Fruit fly (Drosophila melanogaster) whole organism, prepupa: ENCODE measurements around the gene orion.

ENCODE experiments used
- Blimp-1 ChIP-seq: fragments of 200-800 bp; sonication (Bioruptor generic); optimal IDR thresholded peaks from 3 replicates; lab custom pipeline; 2017; ENCODE audit warnings: missing biosample characterization, missing genetic modification characterization, mild to moderate bottlenecking, moderate library complexity, missing genetic modification reagents
- CG10631 ChIP-seq: fragments of 200-800 bp; sonication (Bioruptor generic); optimal IDR thresholded peaks from 2 replicates; lab custom pipeline; 2016; ENCODE audit warnings: missing biosample characterization, missing genetic modification characterization
- CG10669 ChIP-seq: fragments of 200-800 bp; sonication (Bioruptor generic); optimal IDR thresholded peaks from 3 replicates; lab custom pipeline; 2018; ENCODE audit warnings: missing biosample characterization, mild to moderate bottlenecking, missing genetic modification characterization, moderate library complexity
- CG11294 ChIP-seq: fragments of 200-800 bp; sonication (Bioruptor generic); IDR thresholded peaks from 2 replicates; pipeline ENCODE4 v1.3.6; 2022; ENCODE audit warnings: missing biosample characterization, missing genetic modification characterization
- CG11762 ChIP-seq: fragments of 200-800 bp; sonication (Bioruptor generic); optimal IDR thresholded peaks from 3 replicates; lab custom pipeline; 2016; ENCODE audit warnings: missing biosample characterization, missing genetic modification characterization; ENCODE audit not compliant: insufficient read depth
- CG11902 ChIP-seq: fragments of 200-800 bp; sonication (Bioruptor generic); optimal IDR thresholded peaks from 3 replicates; lab custom pipeline; 2016; ENCODE audit warnings: missing biosample characterization, missing genetic modification characterization
- CG15336 ChIP-seq: fragments of 200-800 bp; sonication (Bioruptor generic); IDR thresholded peaks from 2 replicates; pipeline ENCODE4 v1.3.6; 2022; ENCODE audit warnings: missing biosample characterization, missing genetic modification characterization
- CG1621 ChIP-seq: fragments of 200-800 bp; sonication (Bioruptor generic); optimal IDR thresholded peaks from 3 replicates; lab custom pipeline; 2018; ENCODE audit warnings: missing biosample characterization, mild to moderate bottlenecking, missing genetic modification characterization
- CG16779 ChIP-seq: fragments of 200-800 bp; sonication (Bioruptor generic); optimal IDR thresholded peaks from 3 replicates; lab custom pipeline; 2017; ENCODE audit warnings: missing biosample characterization, mild to moderate bottlenecking, missing genetic modification characterization
- CG3032 ChIP-seq: fragments of 200-800 bp; optimal IDR thresholded peaks from 2 replicates; lab custom pipeline; 2019; ENCODE audit warnings: missing biosample characterization, mild to moderate bottlenecking, missing genetic modification characterization, moderate library complexity
- CG31627 ChIP-seq: fragments of 200-800 bp; sonication (Bioruptor generic); optimal IDR thresholded peaks from 3 replicates; lab custom pipeline; 2016; ENCODE audit warnings: missing biosample characterization, missing genetic modification characterization
- CG32006 ChIP-seq: fragments of 200-800 bp; sonication (Bioruptor generic); optimal IDR thresholded peaks from 3 replicates; lab custom pipeline; 2017; ENCODE audit warnings: missing biosample characterization, mild to moderate bottlenecking, missing genetic modification characterization
- CG4318 ChIP-seq: fragments of 200-800 bp; sonication (Bioruptor generic); optimal IDR thresholded peaks from 3 replicates; lab custom pipeline; 2017; ENCODE audit warnings: missing biosample characterization, mild to moderate bottlenecking, missing genetic modification characterization
- CG6163 ChIP-seq: fragments of 200-800 bp; sonication (Bioruptor generic); IDR thresholded peaks from 3 replicates; pipeline ENCODE4 v1.3.6; 2022; ENCODE audit warnings: missing biosample characterization, missing genetic modification characterization
- CG6276 ChIP-seq: fragments of 200-800 bp; sonication (Bioruptor generic); optimal IDR thresholded peaks from 2 replicates; lab custom pipeline; 2017; ENCODE audit warnings: missing biosample characterization, mild to moderate bottlenecking, missing genetic modification characterization
- CG6808 ChIP-seq: fragments of 200-800 bp; sonication (Bioruptor generic); optimal IDR thresholded peaks from 3 replicates; lab custom pipeline; 2017; ENCODE audit warnings: missing biosample characterization, missing genetic modification characterization, mild to moderate bottlenecking, moderate library complexity, missing genetic modification reagents
- CG6854 ChIP-seq: fragments of 200-800 bp; sonication (Bioruptor generic); optimal IDR thresholded peaks from 2 replicates; lab custom pipeline; 2017; ENCODE audit warnings: missing biosample characterization, mild to moderate bottlenecking, missing genetic modification characterization
- CG7368 ChIP-seq: fragments of 200-800 bp; sonication (Bioruptor generic); optimal IDR thresholded peaks from 3 replicates; lab custom pipeline; 2016; ENCODE audit warnings: missing biosample characterization, missing genetic modification characterization
- CG8119 ChIP-seq: fragments of 200-800 bp; sonication (Bioruptor generic); IDR thresholded peaks from 3 replicates; pipeline ENCODE4 v1.3.6; 2022; ENCODE audit warnings: missing biosample characterization, missing genetic modification characterization
- CG8319 ChIP-seq: fragments of 200-800 bp; sonication (Bioruptor generic); optimal IDR thresholded peaks from 3 replicates; lab custom pipeline; 2016; ENCODE audit warnings: missing biosample characterization, missing genetic modification characterization
- CG8632 ChIP-seq: fragments of 200-800 bp; sonication (Bioruptor generic); optimal IDR thresholded peaks from 3 replicates; lab custom pipeline; 2016; ENCODE audit warnings: missing biosample characterization, missing genetic modification characterization
- CG9139 ChIP-seq: fragments of 200-800 bp; sonication (Bioruptor generic); optimal IDR thresholded peaks from 3 replicates; lab custom pipeline; 2017; ENCODE audit warnings: missing biosample characterization, mild to moderate bottlenecking, missing genetic modification characterization
- Eip75B ChIP-seq: fragments of 200-800 bp; sonication (Bioruptor generic); optimal IDR thresholded peaks from 3 replicates; lab custom pipeline; 2016; ENCODE audit warnings: missing biosample characterization, missing genetic modification characterization
- Eip78C ChIP-seq: fragments of 200-800 bp; sonication (Bioruptor generic); peaks from one replicate; lab custom pipeline; 2016; ENCODE audit warnings: missing biosample characterization, missing genetic modification characterization
- Eip93F ChIP-seq: fragments of 200-800 bp; sonication (Bioruptor generic); optimal IDR thresholded peaks from 2 replicates; lab custom pipeline; 2016; ENCODE audit warnings: missing biosample characterization, mild to moderate bottlenecking, missing genetic modification characterization
- Ets21C ChIP-seq: fragments of 200-800 bp; sonication (Bioruptor generic); optimal IDR thresholded peaks from 3 replicates; lab custom pipeline; 2016; ENCODE audit warnings: missing biosample characterization, missing genetic modification characterization
- Ets96B ChIP-seq: fragments of 200-800 bp; optimal IDR thresholded peaks from 2 replicates; lab custom pipeline; 2019; ENCODE audit warnings: missing biosample characterization, mild to moderate bottlenecking, missing genetic modification characterization, moderate library complexity
- Gug ChIP-seq: fragments of 200-800 bp; sonication (Bioruptor generic); IDR thresholded peaks from 2 replicates; pipeline ENCODE4 v1.3.6; 2022; ENCODE audit warnings: missing biosample characterization, missing genetic modification characterization
- Hr39 ChIP-seq: fragments of 200-800 bp; sonication (Bioruptor generic); optimal IDR thresholded peaks from 2 replicates; lab custom pipeline; 2016; ENCODE audit warnings: missing biosample characterization, missing genetic modification characterization
- Hr4 ChIP-seq: fragments of 200-800 bp; sonication (Bioruptor generic); optimal IDR thresholded peaks from 3 replicates; lab custom pipeline; 2016; ENCODE audit warnings: missing biosample characterization, missing genetic modification characterization
- Lpt ChIP-seq: fragments of 200-800 bp; sonication (Bioruptor generic); optimal IDR thresholded peaks from 3 replicates; lab custom pipeline; 2016; ENCODE audit warnings: missing biosample characterization, missing genetic modification characterization
- Met ChIP-seq: fragments of 200-800 bp; sonication (Bioruptor generic); optimal IDR thresholded peaks from 3 replicates; lab custom pipeline; 2016; ENCODE audit warnings: missing biosample characterization, missing genetic modification characterization
- OdsH ChIP-seq: fragments of 200-800 bp; sonication (Bioruptor generic); optimal IDR thresholded peaks from 3 replicates; lab custom pipeline; 2016; ENCODE audit warnings: missing biosample characterization, missing genetic modification characterization
- Smox ChIP-seq: fragments of 200-800 bp; sonication (Bioruptor generic); optimal IDR thresholded peaks from 3 replicates; lab custom pipeline; 2016; ENCODE audit warnings: missing biosample characterization, missing genetic modification characterization
- Sox102F ChIP-seq: fragments of 200-800 bp; sonication (Bioruptor generic); optimal IDR thresholded peaks from 2 replicates; lab custom pipeline; 2016; ENCODE audit warnings: missing biosample characterization, mild to moderate bottlenecking, missing genetic modification characterization
- Sox14 ChIP-seq: fragments of 200-800 bp; sonication (Bioruptor generic); optimal IDR thresholded peaks from 3 replicates; lab custom pipeline; 2016; ENCODE audit warnings: missing biosample characterization, missing genetic modification characterization
- achi ChIP-seq: fragments of 200-800 bp; sonication (Bioruptor generic); optimal IDR thresholded peaks from 3 replicates; lab custom pipeline; 2016; ENCODE audit warnings: missing biosample characterization, missing genetic modification characterization
- acj6 ChIP-seq: fragments of 200-800 bp; sonication (Bioruptor generic); optimal IDR thresholded peaks from 3 replicates; lab custom pipeline; 2016; ENCODE audit warnings: missing biosample characterization, missing genetic modification characterization
- cyc ChIP-seq: fragments of 200-800 bp; sonication (Bioruptor generic); optimal IDR thresholded peaks from 3 replicates; lab custom pipeline; 2016; ENCODE audit warnings: missing biosample characterization, missing genetic modification characterization
- dac ChIP-seq: fragments of 200-800 bp; sonication (Bioruptor generic); optimal IDR thresholded peaks from 2 replicates; lab custom pipeline; 2017; ENCODE audit warnings: missing biosample characterization, mild to moderate bottlenecking, missing genetic modification characterization
- eg ChIP-seq: fragments of 200-800 bp; sonication (Bioruptor generic); IDR thresholded peaks from 3 replicates; pipeline ENCODE4 v1.3.6; 2022; ENCODE audit warnings: missing biosample characterization, missing genetic modification characterization
- esn ChIP-seq: fragments of 200-800 bp; sonication (Bioruptor generic); optimal IDR thresholded peaks from 2 replicates; lab custom pipeline; 2016; ENCODE audit warnings: missing biosample characterization, mild to moderate bottlenecking, missing genetic modification characterization, moderate library complexity
- fd59A ChIP-seq: fragments of 200-800 bp; sonication (Bioruptor generic); optimal IDR thresholded peaks from 2 replicates; lab custom pipeline; 2017; ENCODE audit warnings: missing biosample characterization, mild to moderate bottlenecking, missing genetic modification characterization, missing genetic modification reagents
- fd85E ChIP-seq: fragments of 200-800 bp; sonication (Bioruptor generic); optimal IDR thresholded peaks from 3 replicates; lab custom pipeline; 2016; ENCODE audit warnings: missing biosample characterization, missing genetic modification characterization
- fkh ChIP-seq: fragments of 200-800 bp; sonication (Bioruptor generic); optimal IDR thresholded peaks from 3 replicates; lab custom pipeline; 2017; ENCODE audit warnings: missing biosample characterization, mild to moderate bottlenecking, missing genetic modification characterization, moderate library complexity
- lz ChIP-seq: fragments of 200-800 bp; sonication (Bioruptor generic); optimal IDR thresholded peaks from 3 replicates; lab custom pipeline; 2016; ENCODE audit warnings: missing biosample characterization, missing genetic modification characterization
- net ChIP-seq: fragments of 200-800 bp; sonication (Bioruptor generic); optimal IDR thresholded peaks from 3 replicates; lab custom pipeline; 2016; ENCODE audit warnings: missing biosample characterization, missing genetic modification characterization
- pdm3 ChIP-seq: fragments of 200-800 bp; sonication (Bioruptor generic); optimal IDR thresholded peaks from 3 replicates; lab custom pipeline; 2016; ENCODE audit warnings: missing biosample characterization, missing genetic modification characterization
- spab ChIP-seq: fragments of 200-800 bp; sonication (Bioruptor generic); optimal IDR thresholded peaks from 2 replicates; lab custom pipeline; 2017; ENCODE audit warnings: missing biosample characterization, mild to moderate bottlenecking, missing genetic modification characterization, missing genetic modification reagents
- ss ChIP-seq, 2 experiments: fragments of 200-800 bp; sonication (Bioruptor generic); optimal IDR thresholded peaks; 2 replicates in 1 of 2; 3 replicates in 1 of 2; lab custom pipeline; 2017 to 2018; ENCODE audit warnings: mild to moderate bottlenecking in 2 of 2, missing biosample characterization in 2 of 2, missing genetic modification characterization in 2 of 2, moderate library complexity in 1 of 2
- svp ChIP-seq: fragments of 200-800 bp; sonication (Bioruptor generic); peaks from one replicate; lab custom pipeline; 2016; ENCODE audit warnings: missing biosample characterization, missing genetic modification characterization
- topi ChIP-seq: fragments of 200-800 bp; sonication (Bioruptor generic); optimal IDR thresholded peaks from 3 replicates; lab custom pipeline; 2016; ENCODE audit warnings: missing biosample characterization, missing genetic modification characterization
- vri ChIP-seq: fragments of 200-800 bp; sonication (Bioruptor generic); optimal IDR thresholded peaks from 3 replicates; lab custom pipeline; 2016; ENCODE audit warnings: missing biosample characterization, mild to moderate bottlenecking, missing genetic modification characterization

Gene orion

DNA sequence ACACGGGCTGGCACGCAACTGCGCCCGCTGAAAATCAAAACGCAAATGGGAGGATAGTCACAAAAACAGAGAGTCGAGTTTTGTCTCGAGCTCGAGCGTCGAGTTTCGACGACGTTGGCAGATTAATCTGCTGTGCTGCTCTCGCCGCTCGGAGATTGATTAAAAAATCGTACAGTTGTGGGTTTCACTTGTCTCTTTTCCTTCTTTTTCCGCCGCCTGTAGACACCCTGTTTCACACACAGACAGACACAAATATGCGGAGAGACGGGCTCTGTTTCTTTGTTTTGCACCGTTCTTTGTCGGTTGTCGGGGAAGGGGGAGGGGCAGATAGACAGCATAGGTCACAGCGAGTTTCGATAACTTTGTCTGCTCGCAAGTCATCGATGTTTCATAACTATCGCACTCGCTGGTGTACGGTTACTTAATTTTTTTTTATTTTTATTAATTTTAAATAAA lies at the start of gene orion:
TSS of gene orion (minus strand) at position 51 of the 456 bp plus-strand sequence.
- no peak for TF ChIP-seq CG6276 (GFP tag; lab: Kevin White, UChicago)
- no peak for TF ChIP-seq fkh (GFP tag; lab: Kevin White, UChicago)
- no peak for TF ChIP-seq Hr4
- peak; percentile 84 for TF ChIP-seq Eip78C (GFP tag; lab: Kevin White, UChicago)
- no peak for TF ChIP-seq Hr39 (GFP tag; lab: Kevin White, UChicago)
- peak; percentile 47 for TF ChIP-seq achi (GFP tag; lab: Kevin White, UChicago)
- TF ChIP-seq cyc = no peak
- TF ChIP-seq CG8119 (GFP tag; lab: Robert Waterston, UW) = peak; percentile 73
- peak; percentile 59 for TF ChIP-seq Lpt (GFP tag; lab: Kevin White, UChicago)
- TF ChIP-seq CG6163 (GFP tag; lab: Robert Waterston, UW) = peak; percentile 86
- TF ChIP-seq Met (GFP tag; lab: Kevin White, UChicago) = no peak
- TF ChIP-seq CG32006 = no peak
- TF ChIP-seq CG8632 (GFP tag; lab: Kevin White, UChicago) = peak; percentile 31
- TF ChIP-seq esn (GFP tag; lab: Kevin White, UChicago) = peak; percentile 34
- TF ChIP-seq Eip93F = no peak
- peak; percentile 29 for TF ChIP-seq topi (GFP tag; lab: Kevin White, UChicago)
- TF ChIP-seq CG10631 (GFP tag; lab: Kevin White, UChicago) = no peak
- TF ChIP-seq CG3032 (tag; lab: Kevin White, UChicago) = peak; percentile 64
- peak; percentile 81 for TF ChIP-seq eg (GFP tag; lab: Robert Waterston, UW)
- TF ChIP-seq CG7368 = peak; percentile 9
- TF ChIP-seq CG4318 = no peak
- no peak for TF ChIP-seq CG8319 (GFP tag; lab: Kevin White, UChicago)
- TF ChIP-seq spab (GFP tag; lab: Kevin White, UChicago) = no peak
- TF ChIP-seq pdm3 (GFP tag; lab: Kevin White, UChicago) = no peak
- TF ChIP-seq Ets21C (GFP tag; lab: Kevin White, UChicago) = no peak
- peak; percentile 59; the same call in 1 of the 2 replicates for TF ChIP-seq CG15336 (GFP tag; lab: Robert Waterston, UW)
- peak; percentile 93 to 94 for TF ChIP-seq ss (GFP tag; optimal IDR thresholded peaks at IDR 0.05; lab: Kevin White, UChicago)
- TF ChIP-seq vri (GFP tag; lab: Kevin White, UChicago) = peak; percentile 25
- no peak for TF ChIP-seq acj6 (GFP tag; lab: Kevin White, UChicago)
- TF ChIP-seq CG9139 (GFP tag; lab: Kevin White, UChicago) = peak; percentile 88
- TF ChIP-seq OdsH (GFP tag; lab: Kevin White, UChicago) = no peak
- TF ChIP-seq Sox14 (GFP tag; lab: Kevin White, UChicago) = peak; percentile 92
- TF ChIP-seq Ets96B (tag; lab: Kevin White, UChicago) = peak; percentile 71
- peak; percentile 17 for TF ChIP-seq lz
- no peak for TF ChIP-seq CG10669
- TF ChIP-seq Eip75B (GFP tag; lab: Kevin White, UChicago) = no peak
- TF ChIP-seq Sox102F (GFP tag; lab: Kevin White, UChicago) = no peak
- no peak for TF ChIP-seq CG6854 (GFP tag; lab: Kevin White, UChicago)
- peak; percentile 55 for TF ChIP-seq dac (GFP tag; lab: Kevin White, UChicago)
- no peak for TF ChIP-seq Smox (GFP tag; lab: Kevin White, UChicago)
- peak; percentile 8 for TF ChIP-seq CG11762 (GFP tag; lab: Kevin White, UChicago)
- peak; percentile 32 for TF ChIP-seq fd59A
- TF ChIP-seq svp = peak; percentile 99
- TF ChIP-seq CG16779 (tag; lab: Kevin White, UChicago) = peak; percentile 83
- no peak for TF ChIP-seq CG31627 (GFP tag; lab: Kevin White, UChicago)
- no peak for TF ChIP-seq Blimp-1 (GFP tag; lab: Kevin White, UChicago)
- no peak for TF ChIP-seq fd85E (GFP tag; lab: Kevin White, UChicago)
- no peak for TF ChIP-seq CG11294 (GFP tag; lab: Robert Waterston, UW)
- TF ChIP-seq CG6808 = peak; percentile 83
- peak; percentile 87 for TF ChIP-seq CG1621 (tag; lab: Kevin White, UChicago)
- no peak for TF ChIP-seq Gug
- TF ChIP-seq CG11902 (GFP tag; lab: Kevin White, UChicago) = no peak
- no peak for TF ChIP-seq net (GFP tag; lab: Kevin White, UChicago)
